Worm (Caenorhabditis elegans): ENCODE data around the gene rars-1.

- TF ChIP-seq aly-2 (tag; optimal IDR thresholded peaks at IDR 0.05) (no peak), R02D3.7 (tag; optimal IDR thresholded peaks at IDR 0.05) (no peak), sem-4 (tag; optimal IDR thresholded peaks at IDR 0.05) (no peak), mab-5 (tag; optimal IDR thresholded peaks at IDR 0.05) (no peak), sma-9 (GFP tag; optimal IDR thresholded peaks at IDR 0.05) (no peak), sma-9 (tag; optimal IDR thresholded peaks at IDR 0.05) (no peak), elt-3 (tag; optimal IDR thresholded peaks at IDR 0.05) (no peak), fos-1 (tag; optimal IDR thresholded peaks at IDR 0.05) (no peak), nhr-77 (tag; optimal IDR thresholded peaks at IDR 0.05) (no peak), alr-1 (tag; optimal IDR thresholded peaks at IDR 0.05) (no peak), elt-1 (tag; optimal IDR thresholded peaks at IDR 0.05) (no peak), mdl-1 (tag; optimal IDR thresholded peaks at IDR 0.05) (no peak), lsy-2 (tag; optimal IDR thresholded peaks at IDR 0.05) (no peak), dmd-4 (tag; optimal IDR thresholded peaks at IDR 0.05) (no peak), ztf-11 (tag; optimal IDR thresholded peaks at IDR 0.05) (no peak)
These were observed 15.3 kb upstream of the rars-1 start, which contains the start of the genes C26E6.12 and eri-9 for ce11 chrIII:4932203-4932699.

Data from whole organism, L2 larva.